Fruit fly (Drosophila melanogaster) whole organism, embryonic: Measurements from ENCODE around the gene Zwilch.
A peak's percentile ranks its signal among the peaks of the same experiment; 100 is the strongest.

Source experiments
- Atf6 ChIP-seq: fragments of 200-800 bp; sonication (Bioruptor generic); IDR thresholded peaks from 2 replicates; pipeline ENCODE4 v1.3.6; 2022; ENCODE audit warnings: missing biosample characterization, missing genetic modification characterization
- CG10543 ChIP-seq: fragments of 200-800 bp; sonication (Bioruptor generic); optimal IDR thresholded peaks from 3 replicates; lab custom pipeline; 2017; ENCODE audit warnings: missing biosample characterization, mild to moderate bottlenecking, missing genetic modification characterization, moderate library complexity
- CG13296 ChIP-seq: fragments of 200-800 bp; sonication (Bioruptor generic); optimal IDR thresholded peaks from 3 replicates; lab custom pipeline; 2018; ENCODE audit warnings: missing biosample characterization, mild to moderate bottlenecking, missing genetic modification characterization
- CG15269 ChIP-seq: fragments of 200-800 bp; sonication (Bioruptor generic); optimal IDR thresholded peaks from 2 replicates; lab custom pipeline; 2018; ENCODE audit warnings: missing biosample characterization, mild to moderate bottlenecking, missing genetic modification characterization, moderate library complexity
- CG1603 ChIP-seq: fragments of 200-800 bp; sonication (Bioruptor generic); optimal IDR thresholded peaks from 2 replicates; lab custom pipeline; 2019; ENCODE audit warnings: missing biosample characterization, mild to moderate bottlenecking, missing genetic modification characterization, moderate library complexity
- CG17361 ChIP-seq: fragments of 200-800 bp; sonication (Bioruptor generic); IDR thresholded peaks from 3 replicates; pipeline ENCODE4 v1.3.6; 2022; ENCODE audit warnings: missing biosample characterization, missing genetic modification characterization
- CG17802 ChIP-seq: fragments of 200-800 bp; sonication (Bioruptor generic); optimal IDR thresholded peaks from 2 replicates; lab custom pipeline; 2018; ENCODE audit warnings: missing biosample characterization, mild to moderate bottlenecking, missing genetic modification characterization, moderate library complexity
- CG18011 ChIP-seq: fragments of 200-800 bp; sonication (Bioruptor generic); optimal IDR thresholded peaks from 2 replicates; lab custom pipeline; 2017; ENCODE audit warnings: missing biosample characterization, missing genetic modification characterization, mild to moderate bottlenecking, moderate library complexity, missing genotype
- CG31224 ChIP-seq: fragments of 200-800 bp; sonication (Bioruptor generic); IDR thresholded peaks from 2 replicates; pipeline ENCODE4 v1.3.6; 2022; ENCODE audit warnings: missing biosample characterization, missing genetic modification characterization
- CG4854 ChIP-seq: fragments of 200-800 bp; sonication (Bioruptor generic); optimal IDR thresholded peaks from 2 replicates; lab custom pipeline; 2016; ENCODE audit warnings: missing biosample characterization, missing genetic modification characterization, inconsistent platforms
- CG7372 ChIP-seq: fragments of 200-800 bp; sonication (Bioruptor generic); IDR thresholded peaks from 2 replicates; pipeline ENCODE4 v1.3.6; 2022; ENCODE audit warnings: missing biosample characterization, missing genetic modification characterization
- CG8478 ChIP-seq: fragments of >200 bp; optimal IDR thresholded peaks from 2 replicates; lab custom pipeline; 2018
- CG8944 ChIP-seq: fragments of 200-800 bp; sonication (Bioruptor generic); optimal IDR thresholded peaks from 3 replicates; lab custom pipeline; 2016; ENCODE audit warnings: missing biosample characterization, missing genetic modification characterization
- CHES-1-like ChIP-seq: fragments of 200-800 bp; sonication (Bioruptor generic); optimal IDR thresholded peaks from 2 replicates; lab custom pipeline; 2016; ENCODE audit warnings: missing biosample characterization, missing genetic modification characterization
- CkIIα-i1 ChIP-seq: fragments of 200-800 bp; sonication (Bioruptor generic); IDR thresholded peaks from 2 replicates; pipeline ENCODE4 v1.3.6; 2022; ENCODE audit warnings: missing biosample characterization, missing genetic modification characterization
- CrebB ChIP-seq: fragments of 200-800 bp; sonication (Bioruptor generic); optimal IDR thresholded peaks from 3 replicates; lab custom pipeline; 2018; ENCODE audit warnings: missing biosample characterization, mild to moderate bottlenecking, missing genetic modification characterization
- Dip3 ChIP-seq: fragments of 200-800 bp; sonication (Bioruptor generic); optimal IDR thresholded peaks from 3 replicates; lab custom pipeline; 2016; ENCODE audit warnings: missing biosample characterization, missing genetic modification characterization
- Dref ChIP-seq: fragments of 200-800 bp; sonication (Bioruptor generic); IDR thresholded peaks from 2 replicates; pipeline ENCODE4 v1.3.6; 2022; ENCODE audit warnings: missing biosample characterization, missing genetic modification characterization
- Fer2 ChIP-seq: fragments of 200-800 bp; sonication (Bioruptor generic); optimal IDR thresholded peaks from 2 replicates; lab custom pipeline; 2018; ENCODE audit warnings: missing biosample characterization, mild to moderate bottlenecking, missing genetic modification characterization, moderate library complexity
- Hmr ChIP-seq: fragments of 200-800 bp; sonication (Bioruptor generic); optimal IDR thresholded peaks from 3 replicates; lab custom pipeline; 2017; ENCODE audit warnings: mild to moderate bottlenecking, missing biosample characterization, missing genetic modification reagents, missing genetic modification characterization
- Lpt ChIP-seq: fragments of >200 bp; optimal IDR thresholded peaks from 2 replicates; lab custom pipeline; 2018; ENCODE audit warnings: missing biosample characterization, missing genetic modification characterization
- MBD-R2 ChIP-seq: fragments of 200-800 bp; sonication (Bioruptor generic); IDR thresholded peaks from 2 replicates; pipeline ENCODE4 v1.3.6; 2022; ENCODE audit warnings: missing biosample characterization, missing genetic modification characterization
- MESR4 ChIP-seq: fragments of 200-800 bp; sonication (Bioruptor generic); optimal IDR thresholded peaks from 2 replicates; lab custom pipeline; 2018; ENCODE audit warnings: missing biosample characterization, mild to moderate bottlenecking, missing genetic modification characterization, moderate library complexity
- Med ChIP-seq: fragments of 200-800 bp; sonication (Bioruptor generic); peaks from one replicate; lab custom pipeline; 2016; ENCODE audit warnings: missing biosample characterization, missing genetic modification characterization, mild to moderate bottlenecking, inconsistent platforms, moderate library complexity
- NK7.1 ChIP-seq: fragments of 200-800 bp; sonication (Bioruptor generic); optimal IDR thresholded peaks from 3 replicates; lab custom pipeline; 2016; ENCODE audit warnings: missing biosample characterization, missing genetic modification characterization
- Opbp ChIP-seq: fragments of 200-800 bp; sonication (Bioruptor generic); IDR thresholded peaks from 3 replicates; pipeline ENCODE4 v1.3.6; 2022; ENCODE audit warnings: missing biosample characterization, missing genetic modification characterization; ENCODE audit not compliant: partially characterized antibody
- Rx ChIP-seq: fragments of 200-800 bp; sonication (Bioruptor generic); IDR thresholded peaks from 2 replicates; pipeline ENCODE4 v1.3.6; 2022; ENCODE audit warnings: missing biosample characterization, missing genetic modification characterization
- Spps ChIP-seq: fragments of 200-800 bp; sonication (Bioruptor generic); optimal IDR thresholded peaks from 2 replicates; lab custom pipeline; 2018; ENCODE audit warnings: missing biosample characterization, mild to moderate bottlenecking, missing genetic modification characterization
- abd-A ChIP-seq: fragments of 200-800 bp; sonication (Bioruptor generic); optimal IDR thresholded peaks from 3 replicates; lab custom pipeline; 2019; ENCODE audit warnings: missing biosample characterization, mild to moderate bottlenecking, missing genetic modification characterization, moderate library complexity
- amos ChIP-seq: fragments of 200-800 bp; sonication (Bioruptor generic); IDR thresholded peaks from 2 replicates; pipeline ENCODE4 v1.3.6; 2022; ENCODE audit warnings: missing biosample characterization, missing genetic modification characterization; ENCODE audit not compliant: partially characterized antibody
- bab2 ChIP-seq: fragments of 200-800 bp; sonication (Bioruptor generic); optimal IDR thresholded peaks from 2 replicates; lab custom pipeline; 2016; ENCODE audit warnings: missing biosample characterization, missing genetic modification characterization
- bigmax ChIP-seq: fragments of 200-800 bp; sonication (Bioruptor generic); optimal IDR thresholded peaks from 2 replicates; lab custom pipeline; 2018; ENCODE audit warnings: missing biosample characterization, mild to moderate bottlenecking, missing genetic modification characterization
- dimm ChIP-seq: fragments of 200-800 bp; sonication (Bioruptor generic); IDR thresholded peaks from 2 replicates; pipeline ENCODE4 v1.3.6; 2022; ENCODE audit warnings: missing biosample characterization, missing genetic modification characterization
- dysf ChIP-seq: fragments of 200-800 bp; sonication (Bioruptor generic); IDR thresholded peaks from 3 replicates; pipeline ENCODE4 v1.3.6; 2022; ENCODE audit warnings: missing biosample characterization, missing genetic modification characterization
- en ChIP-seq: fragments of 200-800 bp; sonication (Bioruptor generic); optimal IDR thresholded peaks from 2 replicates; lab custom pipeline; 2016; ENCODE audit warnings: missing biosample characterization, missing genetic modification characterization
- fu2 ChIP-seq: fragments of 200-800 bp; sonication (Bioruptor generic); optimal IDR thresholded peaks from 2 replicates; lab custom pipeline; 2016; ENCODE audit warnings: missing biosample characterization, missing genetic modification characterization
- gcm2 ChIP-seq: fragments of 200-800 bp; sonication (Bioruptor generic); optimal IDR thresholded peaks from 2 replicates; lab custom pipeline; 2016; ENCODE audit warnings: missing biosample characterization, missing genetic modification characterization
- gfzf ChIP-seq: fragments of 200-800 bp; sonication (Bioruptor generic); optimal IDR thresholded peaks from 2 replicates; lab custom pipeline; 2016; ENCODE audit warnings: missing biosample characterization, mild to moderate bottlenecking, missing genetic modification characterization, moderate library complexity
- hb ChIP-seq: fragments of 200-800 bp; sonication (Bioruptor generic); IDR thresholded peaks from 3 replicates; pipeline ENCODE4 v1.3.6; 2022; ENCODE audit warnings: missing biosample characterization, missing genetic modification characterization; ENCODE audit not compliant: partially characterized antibody
- jumu ChIP-seq: fragments of 200-800 bp; sonication (Bioruptor generic); optimal IDR thresholded peaks from 3 replicates; lab custom pipeline; 2016; ENCODE audit warnings: missing biosample characterization, missing genetic modification characterization
- mirr ChIP-seq: fragments of 200-800 bp; sonication (Bioruptor generic); optimal IDR thresholded peaks from 3 replicates; lab custom pipeline; 2018; ENCODE audit warnings: missing biosample characterization, mild to moderate bottlenecking, missing genetic modification characterization
- nerfin-1 ChIP-seq: fragments of 200-800 bp; sonication (Bioruptor generic); optimal IDR thresholded peaks from 3 replicates; lab custom pipeline; 2019; ENCODE audit warnings: missing biosample characterization, mild to moderate bottlenecking, missing genetic modification characterization, moderate library complexity
- nmo ChIP-seq: fragments of 200-800 bp; sonication (Bioruptor generic); optimal IDR thresholded peaks from 2 replicates; lab custom pipeline; 2018; ENCODE audit warnings: missing biosample characterization, mild to moderate bottlenecking, missing genetic modification characterization, moderate library complexity
- odd ChIP-seq: fragments of 200-800 bp; sonication (Bioruptor generic); optimal IDR thresholded peaks from 2 replicates; lab custom pipeline; 2017; ENCODE audit warnings: missing biosample characterization, mild to moderate bottlenecking, missing genetic modification characterization
- psq ChIP-seq: fragments of 200-800 bp; sonication (Bioruptor generic); optimal IDR thresholded peaks from 2 replicates; lab custom pipeline; 2017; ENCODE audit warnings: missing biosample characterization, missing genetic modification characterization
- sd ChIP-seq: fragments of 200-800 bp; sonication (Bioruptor generic); optimal IDR thresholded peaks from 3 replicates; lab custom pipeline; 2018; ENCODE audit warnings: missing biosample characterization, mild to moderate bottlenecking, missing genetic modification characterization, moderate library complexity
- sug ChIP-seq: fragments of 200-800 bp; optimal IDR thresholded peaks from 2 replicates; lab custom pipeline; 2019; ENCODE audit warnings: missing biosample characterization, mild to moderate bottlenecking, missing genetic modification characterization, moderate library complexity
- tio ChIP-seq: fragments of 200-800 bp; sonication (Bioruptor generic); optimal IDR thresholded peaks from 2 replicates; lab custom pipeline; 2017; ENCODE audit warnings: missing biosample characterization, missing genetic modification characterization, inconsistent platforms
- tna ChIP-seq: fragments of 200-800 bp; sonication (Bioruptor generic); IDR thresholded peaks from 2 replicates; pipeline ENCODE4 v1.3.6; 2022; ENCODE audit warnings: missing biosample characterization, missing genetic modification characterization; ENCODE audit not compliant: partially characterized antibody
- tup ChIP-seq: fragments of 200-800 bp; sonication (Bioruptor generic); optimal IDR thresholded peaks from 2 replicates; lab custom pipeline; 2016; ENCODE audit warnings: missing biosample characterization, mild to moderate bottlenecking, missing genetic modification characterization, moderate library complexity

The Zwilch gene

DNA sequence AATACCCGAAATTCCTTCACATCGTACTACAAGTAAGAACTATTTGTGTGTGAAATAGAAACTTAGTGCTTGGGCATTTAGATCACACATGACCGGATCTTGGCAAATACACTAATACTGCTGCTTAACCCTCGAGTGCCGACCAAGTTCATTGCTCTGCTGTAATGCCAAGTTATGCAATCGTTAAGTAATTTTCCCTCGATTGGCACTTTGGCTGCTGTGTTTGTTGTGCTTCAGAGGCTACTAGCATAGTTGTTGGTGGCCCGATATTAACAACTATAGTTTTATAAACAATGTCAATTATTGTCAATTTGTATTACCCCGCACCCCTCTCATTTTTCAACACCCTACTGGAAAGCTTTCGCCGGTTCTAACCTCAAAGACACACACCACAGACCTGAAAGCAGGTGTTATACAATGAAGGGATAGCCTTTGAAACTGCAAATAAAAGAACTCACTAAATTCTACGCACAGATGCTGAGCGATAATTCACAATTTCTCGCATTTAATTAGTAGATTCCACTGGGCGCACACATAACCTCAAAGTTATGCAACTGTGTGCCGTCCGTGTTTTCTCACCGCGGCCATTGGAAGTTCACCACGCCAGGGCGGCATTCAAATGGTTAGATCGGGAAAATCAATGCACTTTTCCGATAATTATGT is 5.2 kb upstream of the Zwilch start (continued):
- peak; percentile 67 for TF ChIP-seq Med (GFP tag; lab: Kevin White, UChicago)
- TF ChIP-seq tna, result no peak
- TF ChIP-seq CG17802 (tag; lab: Kevin White, UChicago), result no peak
- no peak for TF ChIP-seq tup (GFP tag; lab: Kevin White, UChicago)
- no peak for TF ChIP-seq MBD-R2 (GFP tag; lab: Robert Waterston, UW)
- TF ChIP-seq hb (GFP tag; lab: Robert Waterston, UW), result no peak
- TF ChIP-seq nmo (GFP tag; lab: Kevin White, UChicago), result peak; percentile 13
- TF ChIP-seq en (GFP tag; lab: Kevin White, UChicago), result no peak
- TF ChIP-seq NK7.1 (GFP tag; lab: Kevin White, UChicago), result no peak
- no peak for TF ChIP-seq CG17361 (GFP tag; lab: Robert Waterston, UW)
- no peak for TF ChIP-seq CG7372 (GFP tag; lab: Robert Waterston, UW)
- no peak for TF ChIP-seq CG15269 (tag; lab: Kevin White, UChicago)
- TF ChIP-seq jumu (GFP tag; lab: Kevin White, UChicago), result no peak
- TF ChIP-seq Hmr (GFP tag; lab: Kevin White, UChicago), result no peak
- no peak for TF ChIP-seq tio (GFP tag; lab: Kevin White, UChicago)
- no peak for TF ChIP-seq CG8944
- TF ChIP-seq CG18011 (GFP tag; lab: Kevin White, UChicago), result no peak
- no peak for TF ChIP-seq CG4854
- no peak for TF ChIP-seq dimm
- TF ChIP-seq gfzf, result no peak
- peak; percentile 50 for TF ChIP-seq CG10543 (GFP tag; lab: Kevin White, UChicago)
- no peak for TF ChIP-seq fu2 (GFP tag; lab: Kevin White, UChicago)
- TF ChIP-seq Rx (GFP tag; lab: Robert Waterston, UW), result no peak
- TF ChIP-seq bigmax (GFP tag; lab: Kevin White, UChicago), result peak; percentile 100
- no peak for TF ChIP-seq gcm2
- TF ChIP-seq dysf (GFP tag; lab: Robert Waterston, UW), result no peak
- no peak for TF ChIP-seq Dref (GFP tag; lab: Robert Waterston, UW)
- no peak for TF ChIP-seq CHES-1-like (GFP tag; lab: Kevin White, UChicago)
- TF ChIP-seq sd, result peak; percentile 67
- peak; percentile 49 for TF ChIP-seq MESR4 (GFP tag; lab: Kevin White, UChicago)
- TF ChIP-seq Spps, result no peak
- no peak for TF ChIP-seq psq (GFP tag; lab: Kevin White, UChicago)
- peak; percentile 55 for TF ChIP-seq sug (tag; lab: Kevin White, UChicago)
- TF ChIP-seq mirr (GFP tag; lab: Kevin White, UChicago), result peak; percentile 18
- no peak for TF ChIP-seq bab2 (GFP tag; lab: Kevin White, UChicago)
- peak; percentile 89 for TF ChIP-seq nerfin-1 (tag; lab: Kevin White, UChicago)
- TF ChIP-seq CG13296 (GFP tag; lab: Kevin White, UChicago), result peak; percentile 4
- TF ChIP-seq CG8478, result no peak
- no peak for TF ChIP-seq amos
- TF ChIP-seq Opbp (GFP tag; lab: Robert Waterston, UW), result no peak
- TF ChIP-seq Fer2, result no peak
- TF ChIP-seq odd (GFP tag; lab: Kevin White, UChicago), result no peak
- no peak for TF ChIP-seq CG31224
- no peak for TF ChIP-seq CrebB (tag; lab: Kevin White, UChicago)
- no peak for TF ChIP-seq Lpt (GFP tag; lab: Kevin White, UChicago)
- TF ChIP-seq CkIIα-i1 (GFP tag; lab: Robert Waterston, UW), result no peak
- peak; percentile 11 for TF ChIP-seq CG1603 (tag; lab: Kevin White, UChicago)
- no peak for TF ChIP-seq Dip3 (GFP tag; lab: Kevin White, UChicago)
- TF ChIP-seq abd-A (tag; lab: Kevin White, UChicago), result peak; percentile 14
- TF ChIP-seq Atf6 (GFP tag; lab: Robert Waterston, UW), result no peak
